Fruit fly (Drosophila melanogaster): ENCODE results near the gene Polr3F.
A peak's percentile ranks its signal among the peaks of the same experiment; 100 is the strongest.

Gene Polr3F

DNA sequence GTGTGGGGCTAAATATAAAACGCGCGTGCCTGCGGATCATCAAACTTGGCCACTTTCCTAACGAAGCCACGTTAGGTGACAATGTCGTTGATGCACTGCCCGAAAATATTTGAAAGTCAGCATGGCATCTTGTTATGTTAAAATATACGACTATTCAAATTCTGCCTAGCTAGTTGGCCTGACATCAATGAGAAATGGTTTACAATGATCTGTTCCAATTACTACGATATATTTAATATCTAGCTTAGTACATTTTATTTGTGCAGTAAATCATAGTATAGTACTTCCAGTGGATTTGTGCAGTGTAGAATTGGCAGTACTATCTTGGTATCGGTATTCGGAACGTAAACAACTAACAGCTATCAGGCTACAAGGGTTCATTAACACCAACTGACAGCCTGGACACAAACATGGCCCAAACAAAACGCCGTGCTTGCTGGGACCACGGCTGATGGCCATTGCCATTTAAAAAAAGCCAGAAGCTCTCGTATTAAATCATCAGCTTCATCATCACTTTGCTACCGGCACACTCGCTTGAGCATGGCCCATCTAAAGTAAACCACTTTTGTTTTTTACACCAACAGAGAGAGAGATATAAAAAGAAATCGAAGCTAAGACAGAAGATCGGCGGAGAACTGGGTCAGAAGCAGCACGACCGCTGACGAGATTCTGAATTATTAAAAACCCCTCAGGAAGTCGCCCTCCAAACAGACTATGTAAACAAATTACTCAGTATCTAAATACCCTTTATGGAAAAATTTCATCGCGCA is 28.4 kb upstream of the Polr3F start:
- peak; percentile 5 for TF ChIP-seq Lpt (GFP tag; optimal IDR thresholded peaks at IDR 0.05)
- TF ChIP-seq Eip78C (GFP tag) = peak; percentile 73
- peak; percentile 58 for TF ChIP-seq CG32006 (GFP tag; optimal IDR thresholded peaks at IDR 0.05)
- no peak for TF ChIP-seq fd59A (GFP tag; optimal IDR thresholded peaks at IDR 0.05)
- TF ChIP-seq dsx (GFP tag; optimal IDR thresholded peaks at IDR 0.05; ENCODE audit: poor library complexity, severe bottlenecking) = peak; percentile 5
- TF ChIP-seq CG15336 (GFP tag; IDR thresholded peaks at IDR 0.05) = 0 out of 2 replicates have a peak, but pooled peaks have one; percentile 15
- no peak for TF ChIP-seq spab (GFP tag; optimal IDR thresholded peaks at IDR 0.05)
- no peak for TF ChIP-seq Eip93F (GFP tag; optimal IDR thresholded peaks at IDR 0.05)
- no peak for TF ChIP-seq fkh (GFP tag; optimal IDR thresholded peaks at IDR 0.05)
- TF ChIP-seq Ets96B (tag; optimal IDR thresholded peaks at IDR 0.05) = no peak
- TF ChIP-seq CG6792 (GFP tag; optimal IDR thresholded peaks at IDR 0.05) = no peak
- TF ChIP-seq Sox15 (GFP tag; optimal IDR thresholded peaks at IDR 0.05) = no peak
- TF ChIP-seq CG3919 (GFP tag; optimal IDR thresholded peaks at IDR 0.05) = peak; percentile 19
- TF ChIP-seq CG31627 (GFP tag; optimal IDR thresholded peaks at IDR 0.05) = no peak
- TF ChIP-seq CG16779 (tag; optimal IDR thresholded peaks at IDR 0.05) = no peak
- TF ChIP-seq Sox14 (GFP tag; optimal IDR thresholded peaks at IDR 0.05) = no peak
- TF ChIP-seq net (GFP tag; optimal IDR thresholded peaks at IDR 0.05) = no peak
- no peak for TF ChIP-seq CG11902 (GFP tag; optimal IDR thresholded peaks at IDR 0.05)
- TF ChIP-seq pdm3 (GFP tag; optimal IDR thresholded peaks at IDR 0.05) = peak; percentile 18
- no peak for TF ChIP-seq acj6 (GFP tag; optimal IDR thresholded peaks at IDR 0.05)
- no peak for TF ChIP-seq CG11762 (GFP tag; optimal IDR thresholded peaks at IDR 0.05; ENCODE audit: insufficient read depth)
- TF ChIP-seq Ets21C (GFP tag; optimal IDR thresholded peaks at IDR 0.05) = no peak
- no peak for TF ChIP-seq Hr38 (GFP tag; optimal IDR thresholded peaks at IDR 0.05)
- peak; percentile 45 for TF ChIP-seq Hr4 (GFP tag; optimal IDR thresholded peaks at IDR 0.05)
- no peak for TF ChIP-seq CG3032 (tag; optimal IDR thresholded peaks at IDR 0.05)
- no peak for TF ChIP-seq esn (GFP tag; optimal IDR thresholded peaks at IDR 0.05)
- TF ChIP-seq salr (GFP tag; optimal IDR thresholded peaks at IDR 0.05) = no peak
- no peak for TF ChIP-seq Sox102F (GFP tag; optimal IDR thresholded peaks at IDR 0.05)
- TF ChIP-seq lz (GFP tag; optimal IDR thresholded peaks at IDR 0.05) = no peak
- TF ChIP-seq svp (GFP tag) = no peak
- TF ChIP-seq achi (GFP tag; optimal IDR thresholded peaks at IDR 0.05) = peak; percentile 14
- TF ChIP-seq Gug (GFP tag; IDR thresholded peaks at IDR 0.05) = peak; percentile 31; the same call in 1 of the 2 replicates
- peak; percentile 27 for TF ChIP-seq Blimp-1 (GFP tag; optimal IDR thresholded peaks at IDR 0.05)
- peak; percentile 41; the same call in 1 of the 3 replicates for TF ChIP-seq CG8119 (GFP tag; IDR thresholded peaks at IDR 0.05)
- TF ChIP-seq CG1621 (tag; optimal IDR thresholded peaks at IDR 0.05) = no peak
- TF ChIP-seq OdsH (GFP tag; optimal IDR thresholded peaks at IDR 0.05) = no peak
- TF ChIP-seq cyc (GFP tag; optimal IDR thresholded peaks at IDR 0.05) = no peak
- no peak for TF ChIP-seq CG10631 (GFP tag; optimal IDR thresholded peaks at IDR 0.05)
- 0 out of 3 replicates have a peak, but pooled peaks have one; percentile 24 for TF ChIP-seq CG6163 (GFP tag; IDR thresholded peaks at IDR 0.05)
- peak; percentile 27 for TF ChIP-seq CG4318 (GFP tag; optimal IDR thresholded peaks at IDR 0.05)

DNA sequence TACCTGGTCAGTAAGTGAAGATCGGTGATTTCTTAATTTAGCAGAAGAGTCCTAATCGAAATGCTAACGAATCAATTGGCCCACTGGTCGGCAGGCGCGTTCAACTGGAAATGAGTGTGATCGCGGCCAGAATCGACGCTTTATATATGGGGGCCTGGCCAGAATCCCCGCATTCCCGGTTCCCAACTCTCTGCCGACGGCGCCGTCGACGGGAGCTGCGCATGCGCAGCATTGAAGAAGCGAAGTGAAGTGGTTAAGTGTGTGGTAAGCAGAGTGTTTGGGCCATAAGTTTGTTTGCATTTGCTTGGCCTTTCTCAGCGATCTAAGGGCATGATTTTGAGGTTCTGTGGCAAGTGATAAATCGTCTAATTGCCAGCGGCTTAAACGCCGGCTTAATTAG is 26.8 kb upstream of the Polr3F start, which contains the start of gene CG13857:
TSS of gene CG13857 (minus strand) at position 101 of the 400 bp plus-strand sequence.
- no peak for TF ChIP-seq CG10631 (GFP tag; optimal IDR thresholded peaks at IDR 0.05)
- TF ChIP-seq Lpt (GFP tag; optimal IDR thresholded peaks at IDR 0.05) = no peak
- no peak for TF ChIP-seq Hr38 (GFP tag; optimal IDR thresholded peaks at IDR 0.05)
- no peak for TF ChIP-seq CG8319 (GFP tag; optimal IDR thresholded peaks at IDR 0.05)
- TF ChIP-seq CG11762 (GFP tag; optimal IDR thresholded peaks at IDR 0.05; ENCODE audit: insufficient read depth) = no peak
- TF ChIP-seq CG11294 (GFP tag; IDR thresholded peaks at IDR 0.05) = no peak
- TF ChIP-seq Smox (GFP tag; optimal IDR thresholded peaks at IDR 0.05) = no peak
- no peak for TF ChIP-seq net (GFP tag; optimal IDR thresholded peaks at IDR 0.05)
- TF ChIP-seq svp (GFP tag) = no peak
- TF ChIP-seq Ets96B (tag; optimal IDR thresholded peaks at IDR 0.05) = no peak
- TF ChIP-seq fkh (GFP tag; optimal IDR thresholded peaks at IDR 0.05) = no peak
- no peak for TF ChIP-seq ss (GFP tag; optimal IDR thresholded peaks at IDR 0.05)
- TF ChIP-seq achi (GFP tag; optimal IDR thresholded peaks at IDR 0.05) = no peak
- TF ChIP-seq eg (GFP tag; IDR thresholded peaks at IDR 0.05) = no peak
- TF ChIP-seq Gug (GFP tag; IDR thresholded peaks at IDR 0.05) = no peak
